Worm (Caenorhabditis elegans): ENCODE results near the gene F15H10.8.

- TF ChIP-seq hmg-4 (GFP tag; optimal IDR thresholded peaks at IDR 0.05): no peak
- TF ChIP-seq ama-1 (optimal IDR thresholded peaks at IDR 0.05): no peak
Measured at ce11 chrV:10361830-10362397, 40.8 kb downstream of the F15H10.8 start, which contains the start of gene cash-1.

All from whole organism, early embryonic.